Fruit fly (Drosophila melanogaster) whole organism, embryonic: ENCODE measurements around the gene phr6-4.
A peak's percentile ranks its signal among the peaks of the same experiment; 100 is the strongest.

Source experiments
- Atf-2 ChIP-seq: fragments of 200-800 bp; sonication (Bioruptor generic); optimal IDR thresholded peaks from 2 replicates; lab custom pipeline; 2016; ENCODE audit warnings: missing biosample characterization, missing genetic modification characterization
- BEAF-32 ChIP-seq: fragments of 200-800 bp; sonication (Bioruptor generic); optimal IDR thresholded peaks from 3 replicates; lab custom pipeline; 2017; ENCODE audit warnings: missing biosample characterization, missing genetic modification characterization, mild to moderate bottlenecking, moderate library complexity, missing genetic modification reagents
- CG10209 ChIP-seq: fragments of 200-800 bp; sonication (Bioruptor generic); optimal IDR thresholded peaks from 3 replicates; lab custom pipeline; 2017; ENCODE audit warnings: missing biosample characterization, mild to moderate bottlenecking, missing genetic modification characterization, missing genetic modification reagents
- CG10366 ChIP-seq: fragments of 200-800 bp; sonication (Bioruptor generic); IDR thresholded peaks from 2 replicates; pipeline ENCODE4 v1.3.6; 2022; ENCODE audit warnings: missing biosample characterization, missing genetic modification characterization
- CG10979 ChIP-seq: fragments of 200-800 bp; sonication (Bioruptor generic); optimal IDR thresholded peaks from 2 replicates; lab custom pipeline; 2018; ENCODE audit warnings: missing biosample characterization, mild to moderate bottlenecking, missing genetic modification characterization, moderate library complexity
- CG11456 ChIP-seq: fragments of 200-800 bp; sonication (Bioruptor generic); IDR thresholded peaks from 3 replicates; pipeline ENCODE4 v1.3.6; 2022; ENCODE audit warnings: missing biosample characterization, missing genetic modification characterization
- CG1233 ChIP-seq: fragments of 200-800 bp; sonication (Bioruptor generic); optimal IDR thresholded peaks from 4 replicates; lab custom pipeline; 2018; ENCODE audit warnings: missing biosample characterization, mild to moderate bottlenecking, missing genetic modification characterization
- CG13424 ChIP-seq: fragments of 200-800 bp; sonication (Bioruptor generic); optimal IDR thresholded peaks from 2 replicates; lab custom pipeline; 2019; ENCODE audit warnings: missing biosample characterization, mild to moderate bottlenecking, missing genetic modification characterization, moderate library complexity
- CG14441 ChIP-seq: fragments of 200-800 bp; sonication (Bioruptor generic); IDR thresholded peaks from 2 replicates; pipeline ENCODE4 v1.3.6; 2022; ENCODE audit warnings: missing biosample characterization, missing genetic modification characterization
- CG15073 ChIP-seq: fragments of 200-800 bp; sonication (Bioruptor generic); optimal IDR thresholded peaks from 2 replicates; lab custom pipeline; 2016; ENCODE audit warnings: missing biosample characterization, missing genetic modification characterization
- CG15514 ChIP-seq: fragments of 200-800 bp; sonication (Bioruptor generic); optimal IDR thresholded peaks from 3 replicates; lab custom pipeline; 2017; ENCODE audit warnings: missing biosample characterization, missing genetic modification characterization, mild to moderate bottlenecking, moderate library complexity, missing genetic modification reagents
- CG16779 ChIP-seq: fragments of 200-800 bp; sonication (Bioruptor generic); IDR thresholded peaks from 2 replicates; pipeline ENCODE4 v1.3.6; 2022; ENCODE audit warnings: missing biosample characterization, missing genetic modification characterization
- CG17385 ChIP-seq: fragments of 200-800 bp; sonication (Bioruptor generic); optimal IDR thresholded peaks from 3 replicates; lab custom pipeline; 2018; ENCODE audit warnings: missing biosample characterization, mild to moderate bottlenecking, missing genetic modification characterization
- CG17568 ChIP-seq: fragments of 200-800 bp; sonication (Bioruptor generic); optimal IDR thresholded peaks from 2 replicates; lab custom pipeline; 2018; ENCODE audit warnings: missing biosample characterization, mild to moderate bottlenecking, missing genetic modification characterization, moderate library complexity
- CG2889 ChIP-seq: fragments of 200-800 bp; sonication (Bioruptor generic); IDR thresholded peaks from 3 replicates; pipeline ENCODE4 v1.3.6; 2022; ENCODE audit warnings: missing biosample characterization, missing genetic modification characterization
- CG30020 ChIP-seq: fragments of 200-800 bp; optimal IDR thresholded peaks from 2 replicates; lab custom pipeline; 2019; ENCODE audit warnings: missing biosample characterization, mild to moderate bottlenecking, missing genetic modification characterization, moderate library complexity
- CG4360 ChIP-seq: fragments of 200-800 bp; sonication (Bioruptor generic); IDR thresholded peaks from 2 replicates; pipeline ENCODE4 v1.3.6; 2022; ENCODE audit warnings: missing biosample characterization, missing genetic modification characterization
- CG4820 ChIP-seq: fragments of 200-800 bp; sonication (Bioruptor generic); optimal IDR thresholded peaks from 3 replicates; lab custom pipeline; 2016; ENCODE audit warnings: missing biosample characterization, missing genetic modification characterization
- CG6689 ChIP-seq: fragments of 200-800 bp; sonication (Bioruptor generic); IDR thresholded peaks from 2 replicates; pipeline ENCODE4 v1.3.6; 2022; ENCODE audit warnings: missing biosample characterization, missing genetic modification characterization
- CG8478 ChIP-seq: fragments of >200 bp; optimal IDR thresholded peaks from 2 replicates; lab custom pipeline; 2018
- CG9215 ChIP-seq: fragments of 200-800 bp; sonication (Bioruptor generic); IDR thresholded peaks from 2 replicates; pipeline ENCODE4 v1.3.6; 2022; ENCODE audit warnings: missing biosample characterization, missing genetic modification characterization
- CG9876 ChIP-seq: fragments of 200-800 bp; sonication (Bioruptor generic); optimal IDR thresholded peaks from 2 replicates; lab custom pipeline; 2016; ENCODE audit warnings: missing biosample characterization, missing genetic modification characterization
- CG9932 ChIP-seq: fragments of 200-800 bp; sonication (Bioruptor generic); IDR thresholded peaks from 2 replicates; pipeline ENCODE4 v1.3.6; 2022; ENCODE audit warnings: missing biosample characterization, missing genetic modification characterization
- D19B ChIP-seq: fragments of 200-800 bp; sonication (Bioruptor generic); optimal IDR thresholded peaks from 2 replicates; lab custom pipeline; 2017; ENCODE audit warnings: missing biosample characterization, mild to moderate bottlenecking, missing genetic modification characterization
- Drgx ChIP-seq: fragments of 200-800 bp; sonication (Bioruptor generic); IDR thresholded peaks from 2 replicates; pipeline ENCODE4 v1.3.6; 2022; ENCODE audit warnings: missing biosample characterization, missing genetic modification characterization
- Gsc ChIP-seq: fragments of 200-800 bp; sonication (Bioruptor generic); IDR thresholded peaks from 2 replicates; pipeline ENCODE4 v1.3.6; 2022; ENCODE audit warnings: missing biosample characterization, missing genetic modification characterization
- HLH3B ChIP-seq: fragments of 200-800 bp; sonication (Bioruptor generic); IDR thresholded peaks from 2 replicates; pipeline ENCODE4 v1.3.6; 2022; ENCODE audit warnings: missing biosample characterization, missing genetic modification characterization
- Hmr ChIP-seq: fragments of 200-800 bp; sonication (Bioruptor generic); optimal IDR thresholded peaks from 3 replicates; lab custom pipeline; 2017; ENCODE audit warnings: mild to moderate bottlenecking, missing biosample characterization, missing genetic modification reagents, missing genetic modification characterization
- Hr51 ChIP-seq, 2 experiments: fragments of 200-800 bp; sonication (Bioruptor generic); optimal IDR thresholded peaks; 2 replicates in 1 of 2; 3 replicates in 1 of 2; lab custom pipeline; 2016 to 2018; ENCODE audit warnings: missing biosample characterization in 2 of 2, missing genetic modification characterization in 2 of 2, mild to moderate bottlenecking in 1 of 2, moderate library complexity in 1 of 2
- Lhr ChIP-seq: fragments of 200-800 bp; sonication (Bioruptor generic); optimal IDR thresholded peaks from 3 replicates; lab custom pipeline; 2017; ENCODE audit warnings: mild to moderate bottlenecking, missing biosample characterization, missing genetic modification reagents, missing genetic modification characterization
- Lpt ChIP-seq: fragments of >200 bp; optimal IDR thresholded peaks from 2 replicates; lab custom pipeline; 2018; ENCODE audit warnings: missing biosample characterization, missing genetic modification characterization
- Neu2 ChIP-seq: fragments of 200-800 bp; sonication (Bioruptor generic); optimal IDR thresholded peaks from 3 replicates; lab custom pipeline; 2016; ENCODE audit warnings: missing biosample characterization, missing genetic modification characterization, borderline replicate concordance
- Oli ChIP-seq: fragments of 200-800 bp; sonication (Bioruptor generic); optimal IDR thresholded peaks from 2 replicates; lab custom pipeline; 2018; ENCODE audit warnings: missing biosample characterization, mild to moderate bottlenecking, missing genetic modification characterization, moderate library complexity
- Xbp1 ChIP-seq: fragments of 200-800 bp; sonication (Bioruptor generic); optimal IDR thresholded peaks from 3 replicates; lab custom pipeline; 2016; ENCODE audit warnings: missing biosample characterization, mild to moderate bottlenecking, missing genetic modification characterization
- YL-1 ChIP-seq: fragments of 200-800 bp; sonication (Bioruptor generic); optimal IDR thresholded peaks from 3 replicates; lab custom pipeline; 2017; ENCODE audit warnings: missing biosample characterization, mild to moderate bottlenecking, missing genetic modification characterization
- bowl ChIP-seq: fragments of 200-800 bp; sonication (Bioruptor generic); IDR thresholded peaks from 2 replicates; pipeline ENCODE4 v1.3.6; 2022; ENCODE audit warnings: missing biosample characterization, missing genetic modification characterization
- chn ChIP-seq: fragments of 200-800 bp; sonication (Bioruptor generic); optimal IDR thresholded peaks from 2 replicates; lab custom pipeline; 2016; ENCODE audit warnings: missing biosample characterization, missing genetic modification characterization
- croc ChIP-seq: fragments of 200-800 bp; sonication (Bioruptor generic); conservative IDR thresholded peaks from 3 replicates; pipeline ENCODE4 v1.3.6; 2022; ENCODE audit warnings: missing biosample characterization, missing genetic modification characterization
- cwo ChIP-seq: fragments of 200-800 bp; sonication (Bioruptor generic); optimal IDR thresholded peaks from 3 replicates; lab custom pipeline; 2017; ENCODE audit warnings: missing biosample characterization, missing genetic modification characterization, mild to moderate bottlenecking, moderate library complexity, missing genetic modification reagents
- dan ChIP-seq: fragments of 200-800 bp; sonication (Bioruptor generic); IDR thresholded peaks from 2 replicates; pipeline ENCODE4 v1.3.6; 2022; ENCODE audit warnings: missing biosample characterization, missing genetic modification characterization
- hb ChIP-seq: fragments of 200-800 bp; sonication (Bioruptor generic); IDR thresholded peaks from 3 replicates; pipeline ENCODE4 v1.3.6; 2022; ENCODE audit warnings: missing biosample characterization, missing genetic modification characterization; ENCODE audit not compliant: partially characterized antibody
- ind ChIP-seq: fragments of 200-800 bp; sonication (Bioruptor generic); optimal IDR thresholded peaks from 3 replicates; lab custom pipeline; 2016; ENCODE audit warnings: missing biosample characterization, missing genetic modification characterization
- onecut ChIP-seq: fragments of 200-800 bp; sonication (Bioruptor generic); IDR thresholded peaks from 2 replicates; pipeline ENCODE4 v1.3.6; 2022; ENCODE audit warnings: missing biosample characterization, missing genetic modification characterization
- org-1 ChIP-seq: fragments of 200-800 bp; sonication (Bioruptor generic); optimal IDR thresholded peaks from 2 replicates; lab custom pipeline; 2017; ENCODE audit warnings: missing biosample characterization, missing genetic modification characterization
- pb ChIP-seq: fragments of 200-800 bp; sonication (Bioruptor generic); optimal IDR thresholded peaks from 3 replicates; lab custom pipeline; 2016; ENCODE audit warnings: missing biosample characterization, missing genetic modification characterization
- pita ChIP-seq: fragments of 200-800 bp; sonication (Bioruptor generic); optimal IDR thresholded peaks from 2 replicates; lab custom pipeline; 2017; ENCODE audit warnings: missing biosample characterization, mild to moderate bottlenecking, missing genetic modification characterization
- sd ChIP-seq: fragments of 200-800 bp; sonication (Bioruptor generic); optimal IDR thresholded peaks from 3 replicates; lab custom pipeline; 2018; ENCODE audit warnings: missing biosample characterization, mild to moderate bottlenecking, missing genetic modification characterization, moderate library complexity
- tap ChIP-seq: fragments of 200-800 bp; optimal IDR thresholded peaks from 3 replicates; lab custom pipeline; 2019; ENCODE audit warnings: missing biosample characterization, mild to moderate bottlenecking, missing genetic modification characterization, moderate library complexity
- tin ChIP-seq: fragments of 200-800 bp; sonication (Bioruptor generic); optimal IDR thresholded peaks from 3 replicates; lab custom pipeline; 2016; ENCODE audit warnings: missing biosample characterization, missing genetic modification characterization
- toy ChIP-seq: fragments of 200-800 bp; sonication (Bioruptor generic); IDR thresholded peaks from 2 replicates; pipeline ENCODE4 v1.3.6; 2022; ENCODE audit warnings: missing biosample characterization, missing genetic modification characterization
- ttk ChIP-seq: fragments of 200-800 bp; sonication (Bioruptor generic); IDR thresholded peaks from 2 replicates; pipeline ENCODE4 v2.1.2; 2022; ENCODE audit warnings: missing biosample characterization, missing genetic modification characterization
- zfh1 ChIP-seq: fragments of 200-800 bp; sonication (Bioruptor generic); IDR thresholded peaks from 3 replicates; pipeline ENCODE4 v1.3.6; 2022; ENCODE audit warnings: missing biosample characterization, missing genetic modification characterization

Gene phr6-4

dm6 chr2L:20656110-20656509 is 10.5 kb upstream of the phr6-4 start, which contains the start of the genes brun and CG2614 (continued):
- TF ChIP-seq CG9932 (GFP tag; lab: Robert Waterston, UW): peak; percentile 88
- TF ChIP-seq CG4820 (GFP tag; lab: Kevin White, UChicago): peak; percentile 62
- TF ChIP-seq cwo (GFP tag; lab: Kevin White, UChicago): no peak
- no peak for TF ChIP-seq D19B
- TF ChIP-seq Neu2: no peak
- TF ChIP-seq Gsc (GFP tag; lab: Robert Waterston, UW): no peak
- TF ChIP-seq ttk (GFP tag; lab: Robert Waterston, UW): peak; percentile 38; the same call in 1 of the 2 replicates
- TF ChIP-seq tin (GFP tag; lab: Kevin White, UChicago): peak; percentile 60
- peak; percentile 85 for TF ChIP-seq hb (GFP tag; lab: Robert Waterston, UW)
- TF ChIP-seq bowl (GFP tag; lab: Robert Waterston, UW): no peak
- TF ChIP-seq croc (GFP tag; lab: Robert Waterston, UW): no peak; the same call in 2 of the 3 replicates
- TF ChIP-seq HLH3B (GFP tag; lab: Robert Waterston, UW): peak; percentile 76
- no peak for TF ChIP-seq CG16779 (GFP tag; lab: Robert Waterston, UW)
- TF ChIP-seq CG10209: no peak
- no peak for TF ChIP-seq dan (GFP tag; lab: Robert Waterston, UW)
- TF ChIP-seq Lhr (GFP tag; lab: Kevin White, UChicago): peak; percentile 83
- no peak for TF ChIP-seq CG17568 (GFP tag; lab: Kevin White, UChicago)
- TF ChIP-seq CG9215: peak; percentile 97
- no peak for TF ChIP-seq sd
- TF ChIP-seq CG1233 (GFP tag; lab: Kevin White, UChicago): no peak
- peak; percentile 96 for TF ChIP-seq BEAF-32 (GFP tag; lab: Kevin White, UChicago)
- peak; percentile 65; the same call in 2 of the 3 replicates for TF ChIP-seq zfh1 (GFP tag; lab: Robert Waterston, UW)
- peak; percentile 62 for TF ChIP-seq CG9876
- TF ChIP-seq CG11456: peak; percentile 76
- TF ChIP-seq toy (GFP tag; lab: Robert Waterston, UW): no peak
- peak; percentile 46 for TF ChIP-seq Atf-2
- no peak for TF ChIP-seq org-1 (GFP tag; lab: Kevin White, UChicago)
- TF ChIP-seq pita (GFP tag; lab: Kevin White, UChicago): no peak
- peak; percentile 44 for TF ChIP-seq CG10979 (tag; lab: Kevin White, UChicago)
- peak; percentile 72 for TF ChIP-seq CG13424 (tag; lab: Kevin White, UChicago)
- no peak for TF ChIP-seq Oli (tag; lab: Kevin White, UChicago)
- TF ChIP-seq CG17385 (GFP tag; lab: Kevin White, UChicago): no peak
- TF ChIP-seq Xbp1: peak; percentile 83
- TF ChIP-seq Hr51 (GFP tag; optimal IDR thresholded peaks at IDR 0.05; lab: Kevin White, UChicago): peak in 1 of 2 experiments; percentile 78
- no peak for TF ChIP-seq CG8478 (lab: Kevin White, UChicago)
- TF ChIP-seq CG30020 (tag; lab: Kevin White, UChicago): peak; percentile 61
- TF ChIP-seq Drgx (GFP tag; lab: Robert Waterston, UW): no peak
- TF ChIP-seq ind: peak; percentile 75
- peak; percentile 85 for TF ChIP-seq YL-1 (GFP tag; lab: Kevin White, UChicago)
- TF ChIP-seq CG14441 (GFP tag; lab: Robert Waterston, UW): peak; percentile 74
- TF ChIP-seq pb (GFP tag; lab: Kevin White, UChicago): no peak
- peak; percentile 84 for TF ChIP-seq chn (GFP tag; lab: Kevin White, UChicago)
- TF ChIP-seq CG6689 (GFP tag; lab: Robert Waterston, UW): peak; percentile 80
- peak; percentile 80 for TF ChIP-seq CG10366 (GFP tag; lab: Robert Waterston, UW)
- TF ChIP-seq CG4360: no peak
- no peak for TF ChIP-seq Hmr (GFP tag; lab: Kevin White, UChicago)
- TF ChIP-seq tap (tag; lab: Kevin White, UChicago): no peak
- no peak for TF ChIP-seq onecut (GFP tag; lab: Robert Waterston, UW)
- peak; percentile 58 for TF ChIP-seq CG15514 (GFP tag; lab: Kevin White, UChicago)
- TF ChIP-seq Lpt (GFP tag; lab: Kevin White, UChicago): no peak
- TF ChIP-seq CG15073: no peak
- 0 out of 3 replicates have a peak, but pooled peaks have one; percentile 51 for TF ChIP-seq CG2889 (GFP tag; lab: Robert Waterston, UW)
